Fruit fly (Drosophila melanogaster) whole organism, embryonic: ENCODE measurements around the gene TMEM216.
A peak's percentile ranks its signal among the peaks of the same experiment; 100 is the strongest.

Source experiments
- ATbp ChIP-seq: fragments of 200-800 bp; sonication (Bioruptor generic); optimal IDR thresholded peaks from 2 replicates; lab custom pipeline; 2017; ENCODE audit warnings: missing biosample characterization, mild to moderate bottlenecking, missing genetic modification characterization, missing genetic modification reagents
- Atf3 ChIP-seq: fragments of 200-800 bp; sonication (Bioruptor generic); optimal IDR thresholded peaks from 3 replicates; lab custom pipeline; 2016; ENCODE audit warnings: missing biosample characterization, missing genetic modification characterization
- CG10209 ChIP-seq: fragments of 200-800 bp; sonication (Bioruptor generic); optimal IDR thresholded peaks from 3 replicates; lab custom pipeline; 2017; ENCODE audit warnings: missing biosample characterization, mild to moderate bottlenecking, missing genetic modification characterization, missing genetic modification reagents
- CG10274 ChIP-seq: fragments of 200-800 bp; sonication (Bioruptor generic); optimal IDR thresholded peaks from 3 replicates; lab custom pipeline; 2017; ENCODE audit warnings: missing biosample characterization, mild to moderate bottlenecking, missing genetic modification characterization
- CG10565 ChIP-seq: fragments of 200-800 bp; sonication (Bioruptor generic); optimal IDR thresholded peaks from 3 replicates; lab custom pipeline; 2016; ENCODE audit warnings: missing biosample characterization, mild to moderate bottlenecking, missing genetic modification characterization
- CG11504 ChIP-seq: fragments of 200-800 bp; sonication (Bioruptor generic); optimal IDR thresholded peaks from 3 replicates; lab custom pipeline; 2019; ENCODE audit warnings: missing biosample characterization, mild to moderate bottlenecking, missing genetic modification characterization, moderate library complexity
- CG14710 ChIP-seq: fragments of 200-800 bp; sonication (Bioruptor generic); optimal IDR thresholded peaks from 3 replicates; lab custom pipeline; 2019; ENCODE audit warnings: missing biosample characterization, mild to moderate bottlenecking, missing genetic modification characterization, moderate library complexity
- CG14965 ChIP-seq: fragments of 200-800 bp; sonication (Bioruptor generic); optimal IDR thresholded peaks from 2 replicates; lab custom pipeline; 2016; ENCODE audit warnings: missing biosample characterization, missing genetic modification characterization, borderline replicate concordance
- CG16813 ChIP-seq: fragments of 200-800 bp; sonication (Bioruptor generic); IDR thresholded peaks from 3 replicates; pipeline ENCODE4 v1.3.6; 2022; ENCODE audit warnings: missing biosample characterization, missing genetic modification characterization; ENCODE audit not compliant: partially characterized antibody
- CG17361 ChIP-seq: fragments of 200-800 bp; sonication (Bioruptor generic); IDR thresholded peaks from 3 replicates; pipeline ENCODE4 v1.3.6; 2022; ENCODE audit warnings: missing biosample characterization, missing genetic modification characterization
- CG17612 ChIP-seq: fragments of 200-800 bp; sonication (Bioruptor generic); IDR thresholded peaks from 2 replicates; pipeline ENCODE4 v1.3.6; 2022; ENCODE audit warnings: missing biosample characterization, missing genetic modification characterization
- CG18599 ChIP-seq: fragments of 200-800 bp; sonication (Bioruptor generic); optimal IDR thresholded peaks from 3 replicates; lab custom pipeline; 2017; ENCODE audit warnings: missing biosample characterization, missing genetic modification characterization, mild to moderate bottlenecking, moderate library complexity, missing genetic modification reagents
- CG18764 ChIP-seq: fragments of 200-800 bp; sonication (Bioruptor generic); optimal IDR thresholded peaks from 3 replicates; lab custom pipeline; 2016; ENCODE audit warnings: missing biosample characterization, missing genetic modification characterization
- CG2199 ChIP-seq: fragments of 200-800 bp; sonication (Bioruptor generic); IDR thresholded peaks from 3 replicates; pipeline ENCODE4 v1.3.6; 2022; ENCODE audit warnings: missing biosample characterization, missing genetic modification characterization
- CG42726 ChIP-seq: fragments of 200-800 bp; sonication (Bioruptor generic); IDR thresholded peaks from 2 replicates; pipeline ENCODE4 v1.3.6; 2022; ENCODE audit warnings: missing biosample characterization, missing genetic modification characterization; ENCODE audit not compliant: partially characterized antibody
- CG4360 ChIP-seq: fragments of 200-800 bp; sonication (Bioruptor generic); IDR thresholded peaks from 2 replicates; pipeline ENCODE4 v1.3.6; 2022; ENCODE audit warnings: missing biosample characterization, missing genetic modification characterization
- CG4404 ChIP-seq: fragments of 200-800 bp; sonication (Bioruptor generic); IDR thresholded peaks from 2 replicates; pipeline ENCODE4 v1.3.6; 2022; ENCODE audit warnings: missing biosample characterization, missing genetic modification characterization
- CG6272 ChIP-seq: fragments of 200-800 bp; sonication (Bioruptor generic); IDR thresholded peaks from 2 replicates; pipeline ENCODE4 v1.3.6; 2022; ENCODE audit warnings: missing biosample characterization, missing genetic modification characterization
- CG9609 ChIP-seq: fragments of 200-800 bp; sonication (Bioruptor generic); optimal IDR thresholded peaks from 3 replicates; lab custom pipeline; 2016; ENCODE audit warnings: missing biosample characterization, missing genetic modification characterization
- CG9727 ChIP-seq: fragments of 200-800 bp; sonication (Bioruptor generic); optimal IDR thresholded peaks from 3 replicates; lab custom pipeline; 2017; ENCODE audit warnings: missing biosample characterization, mild to moderate bottlenecking, missing genetic modification characterization
- Dref ChIP-seq: fragments of 200-800 bp; sonication (Bioruptor generic); IDR thresholded peaks from 2 replicates; pipeline ENCODE4 v1.3.6; 2022; ENCODE audit warnings: missing biosample characterization, missing genetic modification characterization
- Eip74EF ChIP-seq, 2 experiments: fragments of 200-800 bp in 1 of 2; fragments of >200 bp in 1 of 2; sonication (Bioruptor generic) in 1 of 2; optimal IDR thresholded peaks; 2 replicates each; lab custom pipeline; 2017 to 2019; ENCODE audit warnings: missing biosample characterization in 2 of 2, missing genetic modification characterization in 2 of 2, mild to moderate bottlenecking in 1 of 2, moderate library complexity in 1 of 2
- HLH4C ChIP-seq: fragments of 200-800 bp; sonication (Bioruptor generic); IDR thresholded peaks from 3 replicates; pipeline ENCODE4 v1.3.6; 2022; ENCODE audit warnings: missing biosample characterization, missing genetic modification characterization; ENCODE audit not compliant: partially characterized antibody
- Neu2 ChIP-seq: fragments of 200-800 bp; sonication (Bioruptor generic); optimal IDR thresholded peaks from 3 replicates; lab custom pipeline; 2016; ENCODE audit warnings: missing biosample characterization, missing genetic modification characterization, borderline replicate concordance
- Vsx1 ChIP-seq: fragments of 200-800 bp; sonication (Bioruptor generic); optimal IDR thresholded peaks from 2 replicates; lab custom pipeline; 2017; ENCODE audit warnings: missing biosample characterization, mild to moderate bottlenecking, missing genetic modification characterization, missing genetic modification reagents
- ara ChIP-seq: fragments of 200-800 bp; sonication (Bioruptor generic); IDR thresholded peaks from 2 replicates; pipeline ENCODE4 v1.3.6; 2022; ENCODE audit warnings: missing biosample characterization, missing genetic modification characterization
- bab2 ChIP-seq: fragments of 200-800 bp; sonication (Bioruptor generic); optimal IDR thresholded peaks from 2 replicates; lab custom pipeline; 2016; ENCODE audit warnings: missing biosample characterization, missing genetic modification characterization
- bigmax ChIP-seq: fragments of 200-800 bp; sonication (Bioruptor generic); optimal IDR thresholded peaks from 2 replicates; lab custom pipeline; 2018; ENCODE audit warnings: missing biosample characterization, mild to moderate bottlenecking, missing genetic modification characterization
- cg ChIP-seq: fragments of 200-800 bp; sonication (Bioruptor generic); optimal IDR thresholded peaks from 3 replicates; lab custom pipeline; 2019; ENCODE audit warnings: missing biosample characterization, mild to moderate bottlenecking, missing genetic modification characterization, moderate library complexity
- eyg ChIP-seq: fragments of 200-800 bp; sonication (Bioruptor generic); optimal IDR thresholded peaks from 3 replicates; lab custom pipeline; 2016; ENCODE audit warnings: missing biosample characterization, missing genetic modification characterization
- hth ChIP-seq: fragments of >200 bp; optimal IDR thresholded peaks from 2 replicates; lab custom pipeline; 2017; ENCODE audit warnings: inconsistent platforms
- kni ChIP-seq: fragments of 200-800 bp; sonication (Bioruptor generic); optimal IDR thresholded peaks from 3 replicates; lab custom pipeline; 2017; ENCODE audit warnings: mild to moderate bottlenecking, missing biosample characterization, missing genetic modification reagents, missing genetic modification characterization
- mam ChIP-seq: fragments of 200-800 bp; sonication (Bioruptor generic); optimal IDR thresholded peaks from 3 replicates; lab custom pipeline; 2016; ENCODE audit warnings: missing biosample characterization, missing genetic modification characterization
- mirr ChIP-seq: fragments of 200-800 bp; sonication (Bioruptor generic); optimal IDR thresholded peaks from 3 replicates; lab custom pipeline; 2018; ENCODE audit warnings: missing biosample characterization, mild to moderate bottlenecking, missing genetic modification characterization
- nerfin-2 ChIP-seq: fragments of 200-800 bp; sonication (Bioruptor generic); IDR thresholded peaks from 2 replicates; pipeline ENCODE4 v1.3.6; 2022; ENCODE audit warnings: missing biosample characterization, missing genetic modification characterization; ENCODE audit not compliant: partially characterized antibody
- oc ChIP-seq: fragments of 200-800 bp; sonication (Bioruptor generic); optimal IDR thresholded peaks from 2 replicates; lab custom pipeline; 2018; ENCODE audit warnings: missing biosample characterization, mild to moderate bottlenecking, missing genetic modification characterization, moderate library complexity
- onecut ChIP-seq: fragments of 200-800 bp; sonication (Bioruptor generic); IDR thresholded peaks from 2 replicates; pipeline ENCODE4 v1.3.6; 2022; ENCODE audit warnings: missing biosample characterization, missing genetic modification characterization
- pita ChIP-seq: fragments of 200-800 bp; sonication (Bioruptor generic); optimal IDR thresholded peaks from 2 replicates; lab custom pipeline; 2017; ENCODE audit warnings: missing biosample characterization, mild to moderate bottlenecking, missing genetic modification characterization
- psq ChIP-seq: fragments of 200-800 bp; sonication (Bioruptor generic); optimal IDR thresholded peaks from 2 replicates; lab custom pipeline; 2017; ENCODE audit warnings: missing biosample characterization, missing genetic modification characterization
- repo ChIP-seq: fragments of 200-800 bp; sonication (Bioruptor generic); optimal IDR thresholded peaks from 2 replicates; lab custom pipeline; 2016; ENCODE audit warnings: missing biosample characterization, missing genetic modification characterization
- row ChIP-seq: fragments of 200-800 bp; sonication (Bioruptor generic); IDR thresholded peaks from 3 replicates; pipeline ENCODE4 v1.3.6; 2022; ENCODE audit warnings: missing biosample characterization, missing genetic modification characterization
- sens-2 ChIP-seq: fragments of 200-800 bp; sonication (Bioruptor generic); IDR thresholded peaks from 2 replicates; pipeline ENCODE4 v1.3.6; 2022; ENCODE audit warnings: missing biosample characterization, missing genetic modification characterization
- sima ChIP-seq: fragments of 200-800 bp; sonication (Bioruptor generic); optimal IDR thresholded peaks from 2 replicates; lab custom pipeline; 2016; ENCODE audit warnings: missing biosample characterization, missing genetic modification characterization
- sna ChIP-seq: fragments of 200-800 bp; sonication (Bioruptor generic); IDR thresholded peaks from 2 replicates; pipeline ENCODE4 v1.3.6; 2022; ENCODE audit warnings: missing biosample characterization, missing genetic modification characterization; ENCODE audit not compliant: partially characterized antibody
- stwl ChIP-seq: fragments of 200-800 bp; sonication (Bioruptor generic); optimal IDR thresholded peaks from 3 replicates; lab custom pipeline; 2018; ENCODE audit warnings: missing biosample characterization, mild to moderate bottlenecking, missing genetic modification characterization, moderate library complexity
- tna ChIP-seq: fragments of 200-800 bp; sonication (Bioruptor generic); IDR thresholded peaks from 2 replicates; pipeline ENCODE4 v1.3.6; 2022; ENCODE audit warnings: missing biosample characterization, missing genetic modification characterization; ENCODE audit not compliant: partially characterized antibody
- ttk ChIP-seq: fragments of 200-800 bp; sonication (Bioruptor generic); IDR thresholded peaks from 2 replicates; pipeline ENCODE4 v2.1.2; 2022; ENCODE audit warnings: missing biosample characterization, missing genetic modification characterization
- twi ChIP-seq: fragments of 200-800 bp; optimal IDR thresholded peaks from 2 replicates; lab custom pipeline; 2019; ENCODE audit warnings: missing biosample characterization, mild to moderate bottlenecking, missing genetic modification characterization, moderate library complexity

The TMEM216 gene

dm6 chr3R:8670529-8671491, 45.2 kb upstream of the TMEM216 start, which contains the start of gene p (continued):
- TF ChIP-seq eyg (GFP tag; lab: Kevin White, UChicago), result no peak
- no peak for TF ChIP-seq Vsx1
- TF ChIP-seq sens-2 (GFP tag; lab: Robert Waterston, UW), result peak; percentile 68
- no peak for TF ChIP-seq CG16813
- TF ChIP-seq ttk, result peak; percentile 37; the same call in 1 of the 2 replicates
- TF ChIP-seq hth (lab: Kevin White, UChicago), result no peak
- peak; percentile 37 for TF ChIP-seq CG9727 (GFP tag; lab: Kevin White, UChicago)
- peak; percentile 50 for TF ChIP-seq stwl (tag; lab: Kevin White, UChicago)
- no peak for TF ChIP-seq nerfin-2 (GFP tag; lab: Robert Waterston, UW)
- no peak for TF ChIP-seq sna (GFP tag; lab: Robert Waterston, UW)
- TF ChIP-seq Neu2 (GFP tag; lab: Kevin White, UChicago), result peak; percentile 44
- TF ChIP-seq kni, result peak; percentile 63
- TF ChIP-seq bab2 (GFP tag; lab: Kevin White, UChicago), result peak; percentile 22
- no peak for TF ChIP-seq twi (tag; lab: Kevin White, UChicago)
- peak; percentile 47; the same call in 2 of the 3 replicates for TF ChIP-seq row (GFP tag; lab: Robert Waterston, UW)
- peak; percentile 99 for TF ChIP-seq CG10274 (GFP tag; lab: Kevin White, UChicago)
- no peak for TF ChIP-seq CG4360
- TF ChIP-seq CG4404 (GFP tag; lab: Robert Waterston, UW), result no peak
- TF ChIP-seq CG17361, result no peak
- TF ChIP-seq cg, result no peak
- no peak for TF ChIP-seq CG14965 (GFP tag; lab: Kevin White, UChicago)
- TF ChIP-seq CG42726 (GFP tag; lab: Robert Waterston, UW), result no peak
- peak in 1 of 2 experiments; percentile 50 for TF ChIP-seq Eip74EF (GFP tag; optimal IDR thresholded peaks at IDR 0.05; lab: Kevin White, UChicago)
- TF ChIP-seq ATbp (GFP tag; lab: Kevin White, UChicago), result peak; percentile 42
- no peak for TF ChIP-seq sima
- peak; percentile 52 for TF ChIP-seq repo (GFP tag; lab: Kevin White, UChicago)
- TF ChIP-seq CG18764 (GFP tag; lab: Kevin White, UChicago), result peak; percentile 27
- no peak for TF ChIP-seq psq
- TF ChIP-seq Atf3 (GFP tag; lab: Kevin White, UChicago), result no peak
- TF ChIP-seq CG14710, result peak; percentile 6
- TF ChIP-seq pita (GFP tag; lab: Kevin White, UChicago), result no peak
- no peak for TF ChIP-seq HLH4C (GFP tag; lab: Robert Waterston, UW)
- no peak for TF ChIP-seq Dref (GFP tag; lab: Robert Waterston, UW)
- peak; percentile 49 for TF ChIP-seq CG11504
- no peak for TF ChIP-seq oc (tag; lab: Kevin White, UChicago)
- TF ChIP-seq CG2199, result no peak
- TF ChIP-seq CG10209, result peak; percentile 43
- TF ChIP-seq mirr (GFP tag; lab: Kevin White, UChicago), result peak; percentile 34
- peak; percentile 59 for TF ChIP-seq mam (GFP tag; lab: Kevin White, UChicago)
- no peak for TF ChIP-seq ara (GFP tag; lab: Robert Waterston, UW)
- peak; percentile 0 for TF ChIP-seq CG9609 (GFP tag; lab: Kevin White, UChicago)
- no peak for TF ChIP-seq tna (GFP tag; lab: Robert Waterston, UW)
- TF ChIP-seq CG6272, result no peak
- 0 out of 2 replicates have a peak, but pooled peaks have one; percentile 12 for TF ChIP-seq onecut (GFP tag; lab: Robert Waterston, UW)
- TF ChIP-seq CG17612 (GFP tag; lab: Robert Waterston, UW), result no peak
- TF ChIP-seq CG10565 (GFP tag; lab: Kevin White, UChicago), result no peak
- TF ChIP-seq bigmax (GFP tag; lab: Kevin White, UChicago), result no peak
- peak; percentile 66 for TF ChIP-seq CG18599 (GFP tag; lab: Kevin White, UChicago)
